Fruit fly (Drosophila melanogaster): ENCODE data around the gene CG10600.

DNA sequence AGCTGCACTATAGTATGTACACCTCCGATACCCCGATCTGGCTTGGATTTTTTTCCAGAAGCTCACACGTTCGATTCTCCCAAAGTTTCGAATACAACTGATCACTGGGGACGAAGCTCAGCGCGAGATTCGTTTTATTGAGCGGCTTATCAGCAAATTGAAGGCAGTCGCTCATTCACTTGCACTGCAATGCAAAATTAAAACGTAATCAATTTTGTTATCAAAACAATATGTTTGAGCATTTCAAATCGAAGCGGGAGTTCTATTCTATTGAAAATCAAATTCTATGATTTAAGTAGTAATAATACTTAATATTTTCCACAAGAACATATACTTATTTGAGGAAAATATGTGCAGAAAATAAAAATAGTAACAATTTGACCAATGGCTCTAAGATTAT lies 5.0 kb upstream of the CG10600 start, which contains the start of gene CG33120:
- TF ChIP-seq CrebA (GFP tag; optimal IDR thresholded peaks at IDR 0.05; ENCODE audit: borderline replicate concordance) (no peak), Hr83 (GFP tag; optimal IDR thresholded peaks at IDR 0.05; ENCODE audit: poor library complexity, severe bottlenecking) (no peak), psq (GFP tag; optimal IDR thresholded peaks at IDR 0.05) (no peak), Mio (GFP tag; optimal IDR thresholded peaks at IDR 0.05) (no peak), br (GFP tag; optimal IDR thresholded peaks at IDR 0.05) (no peak), h (GFP tag; optimal IDR thresholded peaks at IDR 0.05) (no peak)
